Fruit fly (Drosophila melanogaster) whole organism, wandering third instar larva: ENCODE data around the gene CG5151.
A peak's percentile ranks its signal among the peaks of the same experiment; 100 is the strongest.

Experiments used
- Abd-B ChIP-seq: fragments of >200 bp; optimal IDR thresholded peaks from 2 replicates; lab custom pipeline; 2017; ENCODE audit warnings: missing biosample characterization, missing genetic modification characterization
- CG32264 ChIP-seq: fragments of 200-800 bp; sonication (Bioruptor generic); optimal IDR thresholded peaks from 2 replicates; lab custom pipeline; 2016; ENCODE audit warnings: missing biosample characterization, missing genetic modification characterization
- CG9705 ChIP-seq: fragments of 200-800 bp; sonication (Bioruptor generic); optimal IDR thresholded peaks from 2 replicates; lab custom pipeline; 2018; ENCODE audit warnings: missing biosample characterization, mild to moderate bottlenecking, missing genetic modification characterization
- CrebA ChIP-seq: fragments of 200-800 bp; sonication (Bioruptor generic); optimal IDR thresholded peaks from 2 replicates; lab custom pipeline; 2016; ENCODE audit warnings: missing biosample characterization, mild to moderate bottlenecking, missing genetic modification characterization, borderline replicate concordance
- Dif ChIP-seq: fragments of 200-275, 200-300 bp; sonication (Bioruptor generic); optimal IDR thresholded peaks from 2 replicates; lab custom pipeline; 2018; ENCODE audit warnings: missing biosample characterization, missing genetic modification characterization; ENCODE audit not compliant: partially characterized antibody
- HLH106 ChIP-seq: fragments of 200-800 bp; optimal IDR thresholded peaks from 3 replicates; lab custom pipeline; 2019; ENCODE audit warnings: missing biosample characterization, mild to moderate bottlenecking, missing genetic modification characterization, moderate library complexity
- Hnf4 ChIP-seq: fragments of 200-800 bp; sonication (Bioruptor generic); optimal IDR thresholded peaks from 2 replicates; lab custom pipeline; 2016; ENCODE audit warnings: missing biosample characterization, mild to moderate bottlenecking, missing genetic modification characterization
- Jra ChIP-seq: sonication (Bioruptor generic); optimal IDR thresholded peaks from 2 replicates; lab custom pipeline; 2016; ENCODE audit warnings: missing biosample characterization, missing genetic modification characterization
- Mio ChIP-seq: sonication (Bioruptor generic); optimal IDR thresholded peaks from 2 replicates; lab custom pipeline; 2016; ENCODE audit warnings: missing biosample characterization, missing genetic modification characterization
- Myc ChIP-seq: fragments of >200 bp; optimal IDR thresholded peaks from 2 replicates; lab custom pipeline; 2017
- OdsH ChIP-seq: fragments of 200-800 bp; sonication (Bioruptor generic); optimal IDR thresholded peaks from 2 replicates; lab custom pipeline; 2016; ENCODE audit warnings: missing biosample characterization, mild to moderate bottlenecking, missing genetic modification characterization
- Rel ChIP-seq, 2 experiments: fragments of 200-800 bp; sonication (Bioruptor generic) in 1 of 2; optimal IDR thresholded peaks; 2 replicates in 1 of 2; 3 replicates in 1 of 2; lab custom pipeline; 2016 to 2019; ENCODE audit warnings: mild to moderate bottlenecking in 2 of 2, missing biosample characterization in 2 of 2, missing genetic modification characterization in 2 of 2, moderate library complexity in 1 of 2
- Sp1 ChIP-seq: fragments of 200-800 bp; sonication (Bioruptor generic); optimal IDR thresholded peaks from 3 replicates; lab custom pipeline; 2019; ENCODE audit warnings: missing biosample characterization, mild to moderate bottlenecking, missing genetic modification characterization, moderate library complexity
- Vsx2 ChIP-seq: fragments of 200-300, 225-300 bp; sonication (Bioruptor generic); optimal IDR thresholded peaks from 2 replicates; lab custom pipeline; 2018; ENCODE audit warnings: missing biosample characterization, missing genetic modification characterization; ENCODE audit not compliant: partially characterized antibody
- br ChIP-seq: fragments of 200-800 bp; sonication (Bioruptor generic); optimal IDR thresholded peaks from 2 replicates; lab custom pipeline; 2016; ENCODE audit warnings: missing biosample characterization, missing genetic modification characterization
- brk ChIP-seq: fragments of 200-800 bp; sonication (Bioruptor generic); optimal IDR thresholded peaks from 2 replicates; lab custom pipeline; 2016; ENCODE audit warnings: missing biosample characterization, mild to moderate bottlenecking, missing genetic modification characterization
- dl ChIP-seq, 2 experiments: fragments of 175-275, 200-275 bp in 1 of 2; fragments of 200-275 bp in 1 of 2; sonication (Bioruptor generic); optimal IDR thresholded peaks; lab custom pipeline; 2018; ENCODE audit warnings: mild to moderate bottlenecking in 2 of 2, missing biosample characterization in 2 of 2, missing genetic modification characterization in 2 of 2, moderate library complexity in 2 of 2; ENCODE audit not compliant: partially characterized antibody in 2 of 2, insufficient read depth in 1 of 2
- dmrt93B ChIP-seq: fragments of 200-800 bp; sonication (Bioruptor generic); optimal IDR thresholded peaks from 2 replicates; lab custom pipeline; 2018; ENCODE audit warnings: missing biosample characterization, mild to moderate bottlenecking, missing genetic modification characterization
- ey ChIP-seq: fragments of 200-800 bp; sonication (Bioruptor generic); optimal IDR thresholded peaks from 2 replicates; lab custom pipeline; 2016; ENCODE audit warnings: missing biosample characterization, missing genetic modification characterization
- foxo ChIP-seq, 2 experiments: fragments of 200-800 bp; sonication (Bioruptor generic); optimal IDR thresholded peaks; 2 replicates in 1 of 2; 3 replicates in 1 of 2; lab custom pipeline; 2016 to 2017; ENCODE audit warnings: missing biosample characterization in 2 of 2, missing genetic modification characterization in 2 of 2
- fru ChIP-seq: fragments of 200-800 bp; sonication (Bioruptor generic); optimal IDR thresholded peaks from 3 replicates; lab custom pipeline; 2016; ENCODE audit warnings: missing biosample characterization, mild to moderate bottlenecking, missing genetic modification characterization
- h ChIP-seq: fragments of 200-800 bp; sonication (Bioruptor generic); optimal IDR thresholded peaks from 3 replicates; lab custom pipeline; 2016; ENCODE audit warnings: missing biosample characterization, mild to moderate bottlenecking, missing genetic modification characterization
- jim ChIP-seq: fragments of 175-275, 200-325 bp; sonication (Bioruptor generic); optimal IDR thresholded peaks from 2 replicates; lab custom pipeline; 2016; ENCODE audit warnings: missing biosample characterization, mild to moderate bottlenecking, missing genetic modification characterization
- pan ChIP-seq: fragments of >200 bp; optimal IDR thresholded peaks from 2 replicates; lab custom pipeline; 2017
- psq ChIP-seq: fragments of 200-800 bp; sonication (Bioruptor generic); optimal IDR thresholded peaks from 3 replicates; lab custom pipeline; 2017; ENCODE audit warnings: missing biosample characterization, mild to moderate bottlenecking, missing genetic modification characterization, moderate library complexity
- rgr ChIP-seq: fragments of 200-800 bp; sonication (Bioruptor generic); optimal IDR thresholded peaks from 3 replicates; lab custom pipeline; 2016; ENCODE audit warnings: missing biosample characterization, mild to moderate bottlenecking, missing genetic modification characterization
- sv ChIP-seq: fragments of 200-800 bp; sonication (Bioruptor generic); optimal IDR thresholded peaks from 3 replicates; lab custom pipeline; 2016; ENCODE audit warnings: missing biosample characterization, missing genetic modification characterization
- tai ChIP-seq: sonication (Bioruptor generic); optimal IDR thresholded peaks from 2 replicates; lab custom pipeline; 2016; ENCODE audit warnings: missing biosample characterization, missing genetic modification characterization
- usp ChIP-seq: fragments of >200 bp; optimal IDR thresholded peaks from 2 replicates; lab custom pipeline; 2017; ENCODE audit warnings: missing biosample characterization, missing genetic modification characterization
- woc ChIP-seq: sonication (Bioruptor generic); optimal IDR thresholded peaks from 2 replicates; lab custom pipeline; 2016; ENCODE audit warnings: missing biosample characterization, mild to moderate bottlenecking, missing genetic modification characterization

CG5151 gene

dm6 chr3L:16172809-16173276 lies 8.3 kb upstream of the CG5151 start:
- TF ChIP-seq Dif, result no peak
- TF ChIP-seq Sp1 (GFP tag; lab: Kevin White, UChicago), result peak; percentile 82
- TF ChIP-seq dmrt93B, result peak; percentile 58
- TF ChIP-seq woc (GFP tag; lab: Kevin White, UChicago), result peak; percentile 10
- TF ChIP-seq psq (GFP tag; lab: Kevin White, UChicago), result peak; percentile 71
- TF ChIP-seq usp, result no peak
- TF ChIP-seq Rel (GFP tag; optimal IDR thresholded peaks at IDR 0.05; lab: Kevin White, UChicago), result peak; percentile 19
- no peak for TF ChIP-seq Rel (tag; optimal IDR thresholded peaks at IDR 0.05; lab: Kevin White, UChicago)
- TF ChIP-seq h, result peak; percentile 53
- no peak for TF ChIP-seq Mio (GFP tag; lab: Kevin White, UChicago)
- TF ChIP-seq OdsH (GFP tag; lab: Kevin White, UChicago), result peak; percentile 70
- TF ChIP-seq Hnf4 (GFP tag; lab: Kevin White, UChicago), result peak; percentile 31
- no peak for TF ChIP-seq Abd-B (GFP tag; lab: Kevin White, UChicago)
- no peak for TF ChIP-seq pan (lab: Kevin White, UChicago)
- no peak for TF ChIP-seq Myc (lab: Kevin White, UChicago)
- no peak for TF ChIP-seq Jra
- TF ChIP-seq HLH106 (tag; lab: Kevin White, UChicago), result peak; percentile 48
- no peak for TF ChIP-seq dl (GFP tag; optimal IDR thresholded peaks at IDR 0.05; lab: Kevin White, UChicago; ENCODE audit: insufficient read depth in 1 of 2, partially characterized antibody in 2 of 2)
- peak; percentile 77 for TF ChIP-seq rgr
- peak; percentile 10 for TF ChIP-seq br (GFP tag; lab: Kevin White, UChicago)
- no peak for TF ChIP-seq sv (GFP tag; lab: Kevin White, UChicago)
- peak; percentile 53 for TF ChIP-seq ey (GFP tag; lab: Kevin White, UChicago)
- TF ChIP-seq brk (GFP tag; lab: Kevin White, UChicago), result peak; percentile 43
- no peak for TF ChIP-seq tai (GFP tag; lab: Kevin White, UChicago)
- peak in 1 of 2 experiments; percentile 73 for TF ChIP-seq foxo (GFP tag; optimal IDR thresholded peaks at IDR 0.05; lab: Kevin White, UChicago)
- peak; percentile 63 for TF ChIP-seq fru (GFP tag; lab: Kevin White, UChicago)
- no peak for TF ChIP-seq CG9705 (GFP tag; lab: Kevin White, UChicago)

dm6 chr3L:16172381-16172780 lies 7.9 kb upstream of the CG5151 start:
- no peak for TF ChIP-seq jim (GFP tag; lab: Kevin White, UChicago)
- TF ChIP-seq CG32264 (GFP tag; lab: Kevin White, UChicago), result no peak
- no peak for TF ChIP-seq CG9705 (GFP tag; lab: Kevin White, UChicago)
- no peak for TF ChIP-seq h
- TF ChIP-seq HLH106 (tag; lab: Kevin White, UChicago), result no peak
- TF ChIP-seq foxo (GFP tag; optimal IDR thresholded peaks at IDR 0.05; lab: Kevin White, UChicago), result no peak
- TF ChIP-seq Dif, result no peak
- TF ChIP-seq ey (GFP tag; lab: Kevin White, UChicago), result no peak
- TF ChIP-seq, all 38 proteins: peak for 0

dm6 chr3L:16171280-16171679 lies 6.8 kb upstream of the CG5151 start, which contains the start of gene CG33795:
Gene CG33795 (minus strand): TSS chr3L:16171380.
- TF ChIP-seq Hnf4 (GFP tag; lab: Kevin White, UChicago) (no peak), Abd-B (GFP tag; lab: Kevin White, UChicago) (no peak), Vsx2 (GFP tag; lab: Kevin White, UChicago) (no peak)

dm6 chr3L:16170006-16170405 lies 5.5 kb upstream of the CG5151 start, which contains the start of gene CG33796:
Gene CG33796 (minus strand): TSS chr3L:16170106.
- no peak for TF ChIP-seq dl (GFP tag; optimal IDR thresholded peaks at IDR 0.05; lab: Kevin White, UChicago; ENCODE audit: insufficient read depth in 1 of 2, partially characterized antibody in 2 of 2)
- no peak for TF ChIP-seq Dif
- TF ChIP-seq tai (GFP tag; lab: Kevin White, UChicago), result no peak
- TF ChIP-seq CrebA (GFP tag; lab: Kevin White, UChicago), result no peak
- no peak for TF ChIP-seq Myc (lab: Kevin White, UChicago)
- no peak for TF ChIP-seq Vsx2 (GFP tag; lab: Kevin White, UChicago)
